Worm (Caenorhabditis elegans): ENCODE measurements around the gene F45E12.5.

ce11 chrII:7310023-7310422 lies at the start of gene F45E12.5, which contains the start of gene cnep-1:
- no peak for TF ChIP-seq nhr-237 (tag; optimal IDR thresholded peaks at IDR 0.05)
- no peak for TF ChIP-seq egl-27 (tag; optimal IDR thresholded peaks at IDR 0.05)
- no peak for TF ChIP-seq lin-13 (GFP tag; optimal IDR thresholded peaks at IDR 0.05)
- no peak for TF ChIP-seq nhr-12 (tag; optimal IDR thresholded peaks at IDR 0.05)
- no peak for TF ChIP-seq jun-1 (tag; optimal IDR thresholded peaks at IDR 0.05)
- TF ChIP-seq Y116A8C.19 (tag; optimal IDR thresholded peaks at IDR 0.05; ENCODE audit: borderline replicate concordance), result no peak
- no peak for TF ChIP-seq nhr-76 (tag; optimal IDR thresholded peaks at IDR 0.05)
- no peak for TF ChIP-seq isw-1 (GFP tag; IDR thresholded peaks at IDR 0.05)
